Worm (Caenorhabditis elegans) whole organism, midembryonic: ENCODE results near the gene acl-4.

Experiments used
- T22C8.4 ChIP-seq: fragments of 200-800 bp; sonication (Bioruptor generic); IDR thresholded peaks from 2 replicates; pipeline ENCODE4 v1.3.6; 2022; ENCODE audit warnings: missing genetic modification characterization, missing compliant biosample characterization
- cog-1 ChIP-seq: sonication (generic microtip); optimal IDR thresholded peaks from 2 replicates; lab custom pipeline; 2016; ENCODE audit warnings: missing genetic modification characterization, missing compliant biosample characterization
- flt-1 ChIP-seq: fragments of 200-800 bp; sonication (Bioruptor generic); IDR thresholded peaks from 2 replicates; pipeline ENCODE4 v1.3.6; 2022; ENCODE audit warnings: missing genetic modification characterization, missing compliant biosample characterization
- klf-2 ChIP-seq: fragments of 200-800 bp; sonication (Bioruptor generic); conservative IDR thresholded peaks from 2 replicates; pipeline ENCODE4 v1.3.6; 2022; ENCODE audit warnings: missing genetic modification reagents, missing genetic modification characterization, missing compliant biosample characterization
- med-1 ChIP-seq: sonication (generic microtip); optimal IDR thresholded peaks from 2 replicates; lab custom pipeline; 2017; ENCODE audit warnings: missing genetic modification characterization, mild to moderate bottlenecking, missing compliant biosample characterization, antibody characterized with exemption, missing genetic modification reagents; ENCODE audit not compliant: insufficient read depth
- ref-1 ChIP-seq: fragments of 200-800 bp; sonication (Bioruptor generic); conservative IDR thresholded peaks from 2 replicates; pipeline ENCODE4 v1.3.6; 2022; ENCODE audit warnings: missing genetic modification reagents, missing genetic modification characterization, missing compliant biosample characterization
- tab-1 ChIP-seq: fragments of 200-800 bp; sonication (Bioruptor generic); IDR thresholded peaks from 2 replicates; pipeline ENCODE4 v1.3.6; 2022; ENCODE audit warnings: missing genetic modification characterization, missing compliant biosample characterization
- ztf-23 ChIP-seq: fragments of 200-800 bp; sonication (Bioruptor generic); IDR thresholded peaks from 2 replicates; pipeline ENCODE4 v1.3.6; 2022; ENCODE audit warnings: missing genetic modification reagents, missing genetic modification characterization, missing compliant biosample characterization
- ztf-29 ChIP-seq: fragments of 200-800 bp; sonication (Bioruptor generic); IDR thresholded peaks from 2 replicates; pipeline ENCODE4 v1.3.6; 2022; ENCODE audit warnings: missing genetic modification reagents, missing genetic modification characterization, missing compliant biosample characterization

acl-4 gene

ce11 chrX:2079536-2079935 lies 9.3 kb upstream of the acl-4 start, which contains the start of gene F49H12.4:
F49H12.4 (plus strand) TSS chrX:2079836.
- TF ChIP-seq tab-1 (no peak), ref-1 (GFP tag; lab: Robert Waterston, UW) (no peak), flt-1 (GFP tag; lab: Robert Waterston, UW) (no peak), klf-2 (GFP tag; lab: Robert Waterston, UW) (no peak), med-1 (no peak), T22C8.4 (GFP tag; lab: Robert Waterston, UW) (no peak), cog-1 (tag; lab: Kevin White, UChicago) (no peak), ztf-23 (GFP tag; lab: Robert Waterston, UW) (no peak), ztf-29 (GFP tag; lab: Robert Waterston, UW) (no peak)

- TF ChIP-seq klf-2 (GFP tag; lab: Robert Waterston, UW) (no peak), med-1 (no peak), T22C8.4 (GFP tag; lab: Robert Waterston, UW) (no peak)
Measured at ce11 chrX:2078822-2079221, 8.6 kb upstream of the acl-4 start.

- TF ChIP-seq klf-2 (GFP tag; lab: Robert Waterston, UW) (no peak), tab-1 (no peak), T22C8.4 (GFP tag; lab: Robert Waterston, UW) (no peak), cog-1 (tag; lab: Kevin White, UChicago) (no peak), ztf-23 (GFP tag; lab: Robert Waterston, UW) (no peak)
Measured at ce11 chrX:2075169-2075568, 4.9 kb upstream of the acl-4 start.

- no peak for TF ChIP-seq ztf-23 (GFP tag; lab: Robert Waterston, UW)
- TF ChIP-seq med-1: no peak
- no peak for TF ChIP-seq flt-1 (GFP tag; lab: Robert Waterston, UW)
- no peak for TF ChIP-seq T22C8.4 (GFP tag; lab: Robert Waterston, UW)
- TF ChIP-seq klf-2 (GFP tag; lab: Robert Waterston, UW): no peak
- TF ChIP-seq tab-1: no peak
- no peak for TF ChIP-seq ref-1 (GFP tag; lab: Robert Waterston, UW)
- no peak for TF ChIP-seq ztf-29 (GFP tag; lab: Robert Waterston, UW)
- TF ChIP-seq cog-1 (tag; lab: Kevin White, UChicago): no peak
Measured at ce11 chrX:2074055-2074454, 3.8 kb upstream of the acl-4 start, which contains the start of gene txdc-12.2. txdc-12.2 (plus strand) TSS chrX:2074450.

- peak; percentile 21 for TF ChIP-seq cog-1 (tag; lab: Kevin White, UChicago)
- TF ChIP-seq flt-1 (GFP tag; lab: Robert Waterston, UW): no peak
Measured at ce11 chrX:2071392-2072001, 1.3 kb upstream of the acl-4 start.

ce11 chrX:2068294-2068693 lies 1.9 kb downstream of the acl-4 start:
- no peak for TF ChIP-seq tab-1
- TF ChIP-seq ref-1 (GFP tag; lab: Robert Waterston, UW): no peak
- no peak for TF ChIP-seq ztf-29 (GFP tag; lab: Robert Waterston, UW)
- no peak for TF ChIP-seq ztf-23 (GFP tag; lab: Robert Waterston, UW)
- TF ChIP-seq klf-2 (GFP tag; lab: Robert Waterston, UW): no peak
- no peak for TF ChIP-seq T22C8.4 (GFP tag; lab: Robert Waterston, UW)
- no peak for TF ChIP-seq cog-1 (tag; lab: Kevin White, UChicago)
- TF ChIP-seq flt-1 (GFP tag; lab: Robert Waterston, UW): no peak
- no peak for TF ChIP-seq med-1

- TF ChIP-seq med-1: no peak
- TF ChIP-seq klf-2 (GFP tag; lab: Robert Waterston, UW): no peak
- no peak for TF ChIP-seq T22C8.4 (GFP tag; lab: Robert Waterston, UW)
- no peak for TF ChIP-seq tab-1
- TF ChIP-seq flt-1 (GFP tag; lab: Robert Waterston, UW): no peak
- no peak for TF ChIP-seq ztf-29 (GFP tag; lab: Robert Waterston, UW)
- TF ChIP-seq ztf-23 (GFP tag; lab: Robert Waterston, UW): no peak
- no peak for TF ChIP-seq cog-1 (tag; lab: Kevin White, UChicago)
- no peak for TF ChIP-seq ref-1 (GFP tag; lab: Robert Waterston, UW)
Measured at ce11 chrX:2064730-2065129, 5.5 kb downstream of the acl-4 start, which contains the start of gene F49H12.7. F49H12.7 (plus strand) TSS chrX:2065030.

ce11 chrX:2058498-2059349 lies 11.5 kb downstream of the acl-4 start:
- TF ChIP-seq ztf-23 (GFP tag; lab: Robert Waterston, UW) (0 out of 2 replicates have a peak, but pooled peaks have one; percentile 30), T22C8.4 (GFP tag; lab: Robert Waterston, UW) (0 out of 2 replicates have a peak, but pooled peaks have one; percentile 19), tab-1 (peak; percentile 77), flt-1 (GFP tag; lab: Robert Waterston, UW) (peak; percentile 66; the same call in 1 of the 2 replicates), ref-1 (GFP tag; lab: Robert Waterston, UW) (0 out of 2 replicates have a peak, but pooled peaks have one; percentile 25), klf-2 (GFP tag; lab: Robert Waterston, UW) (0 out of 2 replicates have a peak, but pooled peaks have one; percentile 52)

ce11 chrX:2057828-2058418 lies 12.3 kb downstream of the acl-4 start:
- TF ChIP-seq tab-1: peak; percentile 81
- 0 out of 2 replicates have a peak, but pooled peaks have one; percentile 61 for TF ChIP-seq ztf-23 (GFP tag; lab: Robert Waterston, UW)
- peak; percentile 63; the same call in 1 of the 2 replicates for TF ChIP-seq ref-1 (GFP tag; lab: Robert Waterston, UW)
- peak; percentile 97 for TF ChIP-seq flt-1 (GFP tag; lab: Robert Waterston, UW)
